Fruit fly (Drosophila melanogaster) whole organism, prepupa: Measurements from ENCODE around the gene CecA1.

Experiments
- CG16779 ChIP-seq: fragments of 200-800 bp; sonication (Bioruptor generic); optimal IDR thresholded peaks from 3 replicates; lab custom pipeline; 2017; ENCODE audit warnings: missing biosample characterization, mild to moderate bottlenecking, missing genetic modification characterization
- CG3032 ChIP-seq: fragments of 200-800 bp; optimal IDR thresholded peaks from 2 replicates; lab custom pipeline; 2019; ENCODE audit warnings: missing biosample characterization, mild to moderate bottlenecking, missing genetic modification characterization, moderate library complexity
- Hr38 ChIP-seq: sonication (Bioruptor generic); optimal IDR thresholded peaks from 2 replicates; lab custom pipeline; 2016; ENCODE audit warnings: missing biosample characterization, missing genetic modification characterization

dm6 chr3R:30258298-30258990 is 47.8 kb downstream of the CecA1 start:
- peak; percentile 78 for TF ChIP-seq CG16779
- TF ChIP-seq Hr38 (GFP tag; lab: Kevin White, UChicago): no peak
- peak; percentile 94 for TF ChIP-seq CG3032 (tag; lab: Kevin White, UChicago)
